Fruit fly (Drosophila melanogaster) whole organism, embryonic: ENCODE measurements around the gene CG13931.
A peak's percentile ranks its signal among the peaks of the same experiment; 100 is the strongest.

Source experiments
- Atf6 ChIP-seq: fragments of 200-800 bp; sonication (Bioruptor generic); IDR thresholded peaks from 2 replicates; pipeline ENCODE4 v1.3.6; 2022; ENCODE audit warnings: missing biosample characterization, missing genetic modification characterization
- B-H2 ChIP-seq: fragments of 200-800 bp; sonication (Bioruptor generic); optimal IDR thresholded peaks from 2 replicates; lab custom pipeline; 2018; ENCODE audit warnings: missing biosample characterization, mild to moderate bottlenecking, missing genetic modification characterization
- Bgb ChIP-seq: fragments of 200-800 bp; sonication (Bioruptor generic); IDR thresholded peaks from 2 replicates; pipeline ENCODE4 v1.3.6; 2022; ENCODE audit warnings: missing biosample characterization, missing genetic modification characterization; ENCODE audit not compliant: partially characterized antibody
- C15 ChIP-seq: fragments of 200-800 bp; sonication (Bioruptor generic); IDR thresholded peaks from 3 replicates; pipeline ENCODE4 v1.3.6; 2022; ENCODE audit warnings: missing biosample characterization, missing genetic modification characterization
- CG10565 ChIP-seq: fragments of 200-800 bp; sonication (Bioruptor generic); optimal IDR thresholded peaks from 3 replicates; lab custom pipeline; 2016; ENCODE audit warnings: missing biosample characterization, mild to moderate bottlenecking, missing genetic modification characterization
- CG11247 ChIP-seq: fragments of 200-800 bp; sonication (Bioruptor generic); IDR thresholded peaks from 2 replicates; pipeline ENCODE4 v1.3.6; 2022; ENCODE audit warnings: missing biosample characterization, missing genetic modification characterization
- CG11456 ChIP-seq: fragments of 200-800 bp; sonication (Bioruptor generic); IDR thresholded peaks from 3 replicates; pipeline ENCODE4 v1.3.6; 2022; ENCODE audit warnings: missing biosample characterization, missing genetic modification characterization
- CG11504 ChIP-seq: fragments of 200-800 bp; sonication (Bioruptor generic); optimal IDR thresholded peaks from 3 replicates; lab custom pipeline; 2019; ENCODE audit warnings: missing biosample characterization, mild to moderate bottlenecking, missing genetic modification characterization, moderate library complexity
- CG12219 ChIP-seq: fragments of 200-800 bp; sonication (Bioruptor generic); optimal IDR thresholded peaks from 3 replicates; lab custom pipeline; 2018; ENCODE audit warnings: missing biosample characterization, mild to moderate bottlenecking, missing genetic modification characterization
- CG12236 ChIP-seq: fragments of 200-800 bp; sonication (Bioruptor generic); optimal IDR thresholded peaks from 2 replicates; lab custom pipeline; 2016; ENCODE audit warnings: missing biosample characterization, missing genetic modification characterization
- CG13775 ChIP-seq: fragments of 200-800 bp; sonication (Bioruptor generic); optimal IDR thresholded peaks from 3 replicates; lab custom pipeline; 2017; ENCODE audit warnings: missing biosample characterization, mild to moderate bottlenecking, missing genetic modification characterization
- CG13894 ChIP-seq: fragments of 200-800 bp; sonication (Bioruptor generic); optimal IDR thresholded peaks from 3 replicates; lab custom pipeline; 2018; ENCODE audit warnings: missing biosample characterization, mild to moderate bottlenecking, missing genetic modification characterization, moderate library complexity
- CG14667 ChIP-seq: fragments of 200-800 bp; sonication (Bioruptor generic); IDR thresholded peaks from 2 replicates; pipeline ENCODE4 v1.3.6; 2022; ENCODE audit warnings: missing biosample characterization, missing genetic modification characterization
- CG16815 ChIP-seq: fragments of 200-800 bp; sonication (Bioruptor generic); optimal IDR thresholded peaks from 3 replicates; lab custom pipeline; 2017; ENCODE audit warnings: missing biosample characterization, mild to moderate bottlenecking, missing genetic modification characterization
- CG18262 ChIP-seq: fragments of 200-800 bp; optimal IDR thresholded peaks from 3 replicates; lab custom pipeline; 2019; ENCODE audit warnings: missing biosample characterization, mild to moderate bottlenecking, missing genetic modification characterization, moderate library complexity
- CG18476 ChIP-seq: fragments of 200-800 bp; sonication (Bioruptor generic); optimal IDR thresholded peaks from 2 replicates; lab custom pipeline; 2016; ENCODE audit warnings: missing biosample characterization, mild to moderate bottlenecking, missing genetic modification characterization
- CG3847 ChIP-seq: fragments of 200-800 bp; sonication (Bioruptor generic); IDR thresholded peaks from 2 replicates; pipeline ENCODE4 v1.3.6; 2022; ENCODE audit warnings: missing biosample characterization, missing genetic modification characterization
- CG4730 ChIP-seq: fragments of 200-800 bp; sonication (Bioruptor generic); IDR thresholded peaks from 2 replicates; pipeline ENCODE4 v1.3.6; 2022; ENCODE audit warnings: missing biosample characterization, missing genetic modification characterization
- CG4854 ChIP-seq: fragments of 200-800 bp; sonication (Bioruptor generic); optimal IDR thresholded peaks from 2 replicates; lab custom pipeline; 2016; ENCODE audit warnings: missing biosample characterization, missing genetic modification characterization, inconsistent platforms
- CG6791 ChIP-seq: fragments of 200-800 bp; sonication (Bioruptor generic); IDR thresholded peaks from 3 replicates; pipeline ENCODE4 v1.3.6; 2022; ENCODE audit warnings: missing biosample characterization, missing genetic modification characterization; ENCODE audit not compliant: partially characterized antibody
- Deaf1 ChIP-seq: fragments of 200-800 bp; optimal IDR thresholded peaks from 3 replicates; lab custom pipeline; 2019; ENCODE audit warnings: missing biosample characterization, mild to moderate bottlenecking, missing genetic modification characterization, moderate library complexity
- H15 ChIP-seq: fragments of 200-800 bp; sonication (Bioruptor generic); IDR thresholded peaks from 3 replicates; pipeline ENCODE4 v1.3.6; 2022; ENCODE audit warnings: missing biosample characterization, missing genetic modification characterization
- Hr51 ChIP-seq, 2 experiments: fragments of 200-800 bp; sonication (Bioruptor generic); optimal IDR thresholded peaks; 2 replicates in 1 of 2; 3 replicates in 1 of 2; lab custom pipeline; 2016 to 2018; ENCODE audit warnings: missing biosample characterization in 2 of 2, missing genetic modification characterization in 2 of 2, mild to moderate bottlenecking in 1 of 2, moderate library complexity in 1 of 2
- Spps ChIP-seq: fragments of 200-800 bp; sonication (Bioruptor generic); optimal IDR thresholded peaks from 2 replicates; lab custom pipeline; 2018; ENCODE audit warnings: missing biosample characterization, mild to moderate bottlenecking, missing genetic modification characterization
- bab2 ChIP-seq: fragments of 200-800 bp; sonication (Bioruptor generic); optimal IDR thresholded peaks from 2 replicates; lab custom pipeline; 2016; ENCODE audit warnings: missing biosample characterization, missing genetic modification characterization
- caup ChIP-seq: fragments of 200-800 bp; sonication (Bioruptor generic); optimal IDR thresholded peaks from 3 replicates; lab custom pipeline; 2017; ENCODE audit warnings: missing biosample characterization, mild to moderate bottlenecking, missing genetic modification characterization, moderate library complexity; ENCODE audit not compliant: severe bottlenecking
- ci ChIP-seq: fragments of 200-800 bp; sonication (Bioruptor generic); IDR thresholded peaks from 3 replicates; pipeline ENCODE4 v1.3.6; 2022; ENCODE audit warnings: missing biosample characterization, missing genetic modification characterization
- fd3F ChIP-seq: fragments of 200-800 bp; sonication (Bioruptor generic); optimal IDR thresholded peaks from 2 replicates; lab custom pipeline; 2018; ENCODE audit warnings: missing biosample characterization, mild to moderate bottlenecking, missing genetic modification characterization, moderate library complexity
- fd64A ChIP-seq: fragments of 200-800 bp; sonication (Bioruptor generic); optimal IDR thresholded peaks from 3 replicates; lab custom pipeline; 2018; ENCODE audit warnings: missing biosample characterization, mild to moderate bottlenecking, missing genetic modification characterization
- gce ChIP-seq: fragments of 200-800 bp; sonication (Bioruptor generic); IDR thresholded peaks from 3 replicates; pipeline ENCODE4 v1.3.6; 2022; ENCODE audit warnings: missing biosample characterization, missing genetic modification characterization
- nerfin-2 ChIP-seq: fragments of 200-800 bp; sonication (Bioruptor generic); IDR thresholded peaks from 2 replicates; pipeline ENCODE4 v1.3.6; 2022; ENCODE audit warnings: missing biosample characterization, missing genetic modification characterization; ENCODE audit not compliant: partially characterized antibody
- otp ChIP-seq: fragments of 200-800 bp; sonication (Bioruptor generic); IDR thresholded peaks from 3 replicates; pipeline ENCODE4, ENCODE4 v1.3.6; 2022; ENCODE audit warnings: missing biosample characterization, missing genetic modification characterization
- p53 ChIP-seq: fragments of 200-800 bp; sonication (Bioruptor generic); optimal IDR thresholded peaks from 2 replicates; lab custom pipeline; 2016; ENCODE audit warnings: missing biosample characterization, missing genetic modification characterization
- rib ChIP-seq: fragments of 200-800 bp; sonication (Bioruptor generic); IDR thresholded peaks from 2 replicates; pipeline ENCODE4 v1.3.6; 2022; ENCODE audit warnings: missing biosample characterization, missing genetic modification characterization
- ro ChIP-seq: fragments of 200-800 bp; sonication (Bioruptor generic); IDR thresholded peaks from 2 replicates; pipeline ENCODE4 v1.3.6; 2022; ENCODE audit warnings: missing biosample characterization, missing genetic modification characterization
- sens ChIP-seq: fragments of 200-800 bp; sonication (Bioruptor generic); peaks from one replicate; lab custom pipeline; 2016; ENCODE audit warnings: missing biosample characterization, missing genetic modification characterization
- slbo ChIP-seq: fragments of 200-800 bp; sonication (Bioruptor generic); IDR thresholded peaks from 2 replicates; pipeline ENCODE4 v1.3.6; 2022; ENCODE audit warnings: missing biosample characterization, missing genetic modification characterization
- slou ChIP-seq: fragments of 200-800 bp; sonication (Bioruptor generic); optimal IDR thresholded peaks from 3 replicates; lab custom pipeline; 2016; ENCODE audit warnings: missing biosample characterization, missing genetic modification characterization
- slp2 ChIP-seq: fragments of 200-800 bp; sonication (Bioruptor generic); optimal IDR thresholded peaks from 2 replicates; lab custom pipeline; 2016; ENCODE audit warnings: missing biosample characterization, missing genetic modification characterization
- sqz ChIP-seq: fragments of 200-800 bp; sonication (Bioruptor generic); optimal IDR thresholded peaks from 3 replicates; lab custom pipeline; 2018; ENCODE audit warnings: missing biosample characterization, mild to moderate bottlenecking, missing genetic modification characterization
- tgo ChIP-seq: fragments of 200-800 bp; sonication (Bioruptor generic); IDR thresholded peaks from 3 replicates; pipeline ENCODE4 v1.3.6; 2022; ENCODE audit warnings: missing biosample characterization, missing genetic modification characterization
- tna ChIP-seq: fragments of 200-800 bp; sonication (Bioruptor generic); IDR thresholded peaks from 2 replicates; pipeline ENCODE4 v1.3.6; 2022; ENCODE audit warnings: missing biosample characterization, missing genetic modification characterization; ENCODE audit not compliant: partially characterized antibody
- z ChIP-seq: fragments of 200-800 bp; sonication (Bioruptor generic); IDR thresholded peaks from 3 replicates; pipeline ENCODE4 v1.3.6; 2022; ENCODE audit warnings: missing biosample characterization, missing genetic modification characterization
- zf30C ChIP-seq: fragments of 200-800 bp; sonication (Bioruptor generic); optimal IDR thresholded peaks from 3 replicates; lab custom pipeline; 2018; ENCODE audit warnings: missing biosample characterization, mild to moderate bottlenecking, missing genetic modification characterization
- zfh1 ChIP-seq: fragments of 200-800 bp; sonication (Bioruptor generic); IDR thresholded peaks from 3 replicates; pipeline ENCODE4 v1.3.6; 2022; ENCODE audit warnings: missing biosample characterization, missing genetic modification characterization

The CG13931 gene

dm6 chr3L:1690727-1691413 lies 11.3 kb downstream of the CG13931 start (continued):
- TF ChIP-seq CG18262 (peak; percentile 60), CG14667 (GFP tag; lab: Robert Waterston, UW) (peak; percentile 9; the same call in 1 of the 2 replicates), CG13775 (GFP tag; lab: Kevin White, UChicago) (no peak), fd3F (GFP tag; lab: Kevin White, UChicago) (no peak), tna (no peak), Bgb (GFP tag; lab: Robert Waterston, UW) (no peak), slou (GFP tag; lab: Kevin White, UChicago) (no peak), z (GFP tag; lab: Robert Waterston, UW) (no peak), C15 (GFP tag; lab: Robert Waterston, UW) (no peak), zf30C (GFP tag; lab: Kevin White, UChicago) (no peak), fd64A (peak; percentile 61), CG18476 (GFP tag; lab: Kevin White, UChicago) (no peak), slp2 (no peak), CG12236 (GFP tag; lab: Kevin White, UChicago) (no peak), CG10565 (no peak), Atf6 (GFP tag; lab: Robert Waterston, UW) (no peak), H15 (GFP tag; lab: Robert Waterston, UW) (peak; percentile 40; the same call in 1 of the 3 replicates), sens (peak; percentile 88), caup (GFP tag; lab: Kevin White, UChicago) (no peak), CG3847 (GFP tag; lab: Robert Waterston, UW) (0 out of 2 replicates have a peak, but pooled peaks have one; percentile 1), CG12219 (GFP tag; lab: Kevin White, UChicago) (peak; percentile 7), Hr51 (GFP tag; optimal IDR thresholded peaks at IDR 0.05; lab: Kevin White, UChicago) (no peak), nerfin-2 (no peak), CG11247 (no peak), CG11456 (GFP tag; lab: Robert Waterston, UW) (no peak), CG4730 (GFP tag; lab: Robert Waterston, UW) (no peak), CG16815 (GFP tag; lab: Kevin White, UChicago) (peak; percentile 11), ro (GFP tag; lab: Robert Waterston, UW) (no peak), CG6791 (GFP tag; lab: Robert Waterston, UW) (no peak), CG4854 (GFP tag; lab: Kevin White, UChicago) (no peak), sqz (GFP tag; lab: Kevin White, UChicago) (no peak), otp (GFP tag; lab: Robert Waterston, UW) (peak; percentile 69; the same call in 2 of the 3 replicates), p53 (GFP tag; lab: Kevin White, UChicago) (peak; percentile 15), gce (GFP tag; lab: Robert Waterston, UW) (no peak; the same call in 2 of the 3 replicates), bab2 (GFP tag; lab: Kevin White, UChicago) (peak; percentile 28), Spps (peak; percentile 19)

dm6 chr3L:1688569-1688968 lies 13.6 kb downstream of the CG13931 start:
- TF ChIP-seq tgo (GFP tag; lab: Robert Waterston, UW) (no peak), ci (GFP tag; lab: Robert Waterston, UW) (0 out of 3 replicates have a peak, but pooled peaks have one; percentile 34), CG11504 (peak; percentile 97), rib (GFP tag; lab: Robert Waterston, UW) (peak; percentile 41; the same call in 1 of the 2 replicates), zfh1 (GFP tag; lab: Robert Waterston, UW) (0 out of 3 replicates have a peak, but pooled peaks have one; percentile 23), Deaf1 (tag; lab: Kevin White, UChicago) (peak; percentile 92), B-H2 (GFP tag; lab: Kevin White, UChicago) (no peak), CG13894 (tag; lab: Kevin White, UChicago) (peak; percentile 54), slbo (GFP tag; lab: Robert Waterston, UW) (0 out of 2 replicates have a peak, but pooled peaks have one; percentile 14)
